Worm (Caenorhabditis elegans) whole organism, L4 larva: ENCODE results near the gene ccz-1.

Experiments
- F49E8.2 ChIP-seq: sonication (generic microtip); optimal IDR thresholded peaks from 2 replicates; lab custom pipeline; 2016; ENCODE audit warnings: missing compliant biosample characterization, mild to moderate bottlenecking, missing genetic modification characterization, borderline replicate concordance
- T26A8.4 ChIP-seq: fragments of 200-800 bp; sonication (Bioruptor generic); IDR thresholded peaks from 2 replicates; pipeline ENCODE4 v1.3.6; 2022; ENCODE audit warnings: missing genetic modification characterization, missing compliant biosample characterization
- Y75B8A.6 ChIP-seq: fragments of 200-800 bp; sonication (Bioruptor generic); IDR thresholded peaks from 2 replicates; pipeline ENCODE4 v1.3.6; 2022; ENCODE audit warnings: missing genetic modification reagents, missing genetic modification characterization, missing compliant biosample characterization
- ZK337.2 ChIP-seq: fragments of 200-800 bp; sonication (Bioruptor generic); IDR thresholded peaks from 2 replicates; pipeline ENCODE4 v1.3.6; 2022; ENCODE audit warnings: missing genetic modification reagents, missing genetic modification characterization, missing compliant biosample characterization
- aha-1 ChIP-seq: fragments of 150-350 bp; peaks from one replicate; lab custom pipeline; 2014; ENCODE audit warnings: missing biosample characterization, missing genetic modification characterization
- aly-2 ChIP-seq: sonication (generic microtip); optimal IDR thresholded peaks from 2 replicates; lab custom pipeline; 2018; ENCODE audit warnings: missing biosample characterization, missing genetic modification characterization
- attf-4 ChIP-seq: sonication (generic microtip); optimal IDR thresholded peaks from 3 replicates; lab custom pipeline; 2017; ENCODE audit warnings: missing biosample characterization, missing genetic modification characterization
- ceh-28 ChIP-seq: fragments of 150-350 bp; optimal IDR thresholded peaks from 2 replicates; lab custom pipeline; 2014; ENCODE audit warnings: missing biosample characterization, missing genetic modification reagents, missing genetic modification characterization
- ceh-32 ChIP-seq: sonication (generic microtip); optimal IDR thresholded peaks from 2 replicates; lab custom pipeline; 2016; ENCODE audit warnings: mild to moderate bottlenecking, missing genetic modification characterization, missing compliant biosample characterization; ENCODE audit not compliant: poor library complexity
- ceh-44 ChIP-seq: fragments of 200-800 bp; sonication (Bioruptor generic); IDR thresholded peaks from 2 replicates; pipeline ENCODE4 v1.3.6; 2022; ENCODE audit warnings: missing genetic modification reagents, missing genetic modification characterization, missing compliant biosample characterization
- ceh-62 ChIP-seq: sonication (generic microtip); optimal IDR thresholded peaks from 2 replicates; lab custom pipeline; 2017; ENCODE audit warnings: missing biosample characterization, missing genetic modification characterization
- ceh-82 ChIP-seq: sonication (generic microtip); optimal IDR thresholded peaks from 2 replicates; lab custom pipeline; 2017; ENCODE audit warnings: missing biosample characterization, missing genetic modification characterization
- ces-1 ChIP-seq: fragments of 150-350 bp; sonication (generic microtip); optimal IDR thresholded peaks from 4 replicates; lab custom pipeline; 2014; ENCODE audit warnings: missing biosample characterization, missing genetic modification reagents, missing genetic modification characterization
- daf-12 ChIP-seq: fragments of 150-350 bp; optimal IDR thresholded peaks from 2 replicates; lab custom pipeline; 2014; ENCODE audit warnings: missing biosample characterization, missing genetic modification reagents, missing genetic modification characterization
- dmd-9 ChIP-seq: fragments of 200-800 bp; sonication (Bioruptor generic); IDR thresholded peaks from 2 replicates; pipeline ENCODE4 v1.3.6; 2022; ENCODE audit warnings: missing genetic modification reagents, missing genetic modification characterization, missing compliant biosample characterization
- dpl-1 ChIP-seq: fragments of 150-350 bp; optimal IDR thresholded peaks from 2 replicates; lab custom pipeline; 2014; ENCODE audit warnings: missing biosample characterization, missing genetic modification reagents, missing genetic modification characterization
- egl-27 ChIP-seq: sonication (generic microtip); optimal IDR thresholded peaks from 3 replicates; lab custom pipeline; 2017; ENCODE audit warnings: missing biosample characterization, missing genetic modification reagents, missing genetic modification characterization
- gei-8 ChIP-seq: fragments of 200-800 bp; sonication (Bioruptor generic); optimal IDR thresholded peaks from 2 replicates; lab custom pipeline; 2018; ENCODE audit warnings: mild to moderate bottlenecking, missing genetic modification characterization, missing compliant biosample characterization
- hif-1 ChIP-seq, 2 experiments: sonication (generic microtip); optimal IDR thresholded peaks; 2 replicates each; lab custom pipeline; 2016 to 2017; ENCODE audit warnings: missing compliant biosample characterization in 2 of 2, missing genetic modification characterization in 2 of 2, missing genetic modification reagents in 2 of 2, missing genotype in 2 of 2, mild to moderate bottlenecking in 1 of 2
- hlh-11 ChIP-seq: fragments of 200-800 bp; sonication (Bioruptor generic); optimal IDR thresholded peaks from 2 replicates; lab custom pipeline; 2018; ENCODE audit warnings: mild to moderate bottlenecking, missing genetic modification characterization, missing compliant biosample characterization
- jun-1 ChIP-seq: fragments of 150-350 bp; optimal IDR thresholded peaks from 2 replicates; lab custom pipeline; 2014; ENCODE audit warnings: missing biosample characterization, missing genetic modification reagents, missing genetic modification characterization
- lin-1 ChIP-seq: fragments of 200-800 bp; sonication (Bioruptor generic); IDR thresholded peaks from 2 replicates; pipeline ENCODE4 v1.3.6; 2022; ENCODE audit warnings: missing genetic modification reagents, missing genetic modification characterization, missing compliant biosample characterization
- lin-15B ChIP-seq: fragments of 150-350 bp; sonication (generic microtip); optimal IDR thresholded peaks from 3 replicates; lab custom pipeline; 2014; ENCODE audit warnings: missing biosample characterization, missing genetic modification characterization
- lin-29 ChIP-seq: fragments of 200-800 bp; sonication (Bioruptor generic); IDR thresholded peaks from 2 replicates; pipeline ENCODE4 v1.3.6; 2022; ENCODE audit warnings: missing genetic modification reagents, missing genetic modification characterization, missing compliant biosample characterization
- lin-38 ChIP-seq: fragments of 200-800 bp; sonication (Bioruptor generic); IDR thresholded peaks from 2 replicates; pipeline ENCODE4 v1.3.6; 2022; ENCODE audit warnings: missing genetic modification reagents, missing genetic modification characterization, missing compliant biosample characterization
- lin-39 ChIP-seq: fragments of 150-350 bp; optimal IDR thresholded peaks from 2 replicates; lab custom pipeline; 2014; ENCODE audit warnings: missing biosample characterization, missing genetic modification reagents, missing genetic modification characterization
- lir-3 ChIP-seq: sonication (generic microtip); optimal IDR thresholded peaks from 2 replicates; lab custom pipeline; 2016; ENCODE audit warnings: mild to moderate bottlenecking, missing genetic modification characterization, missing compliant biosample characterization
- lsy-2 ChIP-seq, 2 experiments: fragments of 150-350 bp in 1 of 2; sonication (generic microtip) in 1 of 2; optimal IDR thresholded peaks; 2 replicates each; lab custom pipeline; 2014 to 2017; ENCODE audit warnings: missing biosample characterization in 2 of 2, missing genetic modification characterization in 2 of 2
- madf-5 ChIP-seq, 2 experiments: fragments of 200-800 bp; sonication (Bioruptor generic); IDR thresholded peaks; 2 replicates each; pipeline ENCODE4 v1.3.6; 2022; ENCODE audit warnings: missing compliant biosample characterization in 2 of 2, missing genetic modification characterization in 2 of 2
- madf-9 ChIP-seq: fragments of 200-800 bp; sonication (Bioruptor generic); conservative IDR thresholded peaks from 2 replicates; pipeline ENCODE4 v1.3.6; 2022; ENCODE audit warnings: missing genetic modification reagents, missing genetic modification characterization, missing compliant biosample characterization
- mdt-29 ChIP-seq: fragments of 200-800 bp; sonication (Bioruptor generic); IDR thresholded peaks from 2 replicates; pipeline ENCODE4 v1.3.6; 2022; ENCODE audit warnings: missing genetic modification reagents, missing genetic modification characterization, missing compliant biosample characterization
- mes-2 ChIP-seq: sonication (generic microtip); optimal IDR thresholded peaks from 2 replicates; lab custom pipeline; 2016; ENCODE audit warnings: missing genotype, mild to moderate bottlenecking, missing genetic modification characterization, missing compliant biosample characterization; ENCODE audit not compliant: poor library complexity, severe bottlenecking
- mxl-3 ChIP-seq: fragments of 200-800 bp; sonication (Bioruptor generic); optimal IDR thresholded peaks from 2 replicates; lab custom pipeline; 2018; ENCODE audit warnings: mild to moderate bottlenecking, missing genetic modification characterization, missing compliant biosample characterization
- nhr-102 ChIP-seq: sonication (generic microtip); optimal IDR thresholded peaks from 2 replicates; lab custom pipeline; 2016; ENCODE audit warnings: mild to moderate bottlenecking, missing genetic modification characterization, moderate library complexity, missing compliant biosample characterization
- nhr-111 ChIP-seq: fragments of 200-800 bp; sonication (Bioruptor generic); optimal IDR thresholded peaks from 2 replicates; lab custom pipeline; 2018; ENCODE audit warnings: mild to moderate bottlenecking, missing genetic modification characterization, missing compliant biosample characterization
- nhr-237 ChIP-seq: sonication (generic microtip); optimal IDR thresholded peaks from 2 replicates; lab custom pipeline; 2017; ENCODE audit warnings: missing biosample characterization, missing genetic modification characterization
- nhr-25 ChIP-seq: sonication (generic microtip); optimal IDR thresholded peaks from 2 replicates; lab custom pipeline; 2017; ENCODE audit warnings: missing genetic modification characterization, mild to moderate bottlenecking, missing compliant biosample characterization, antibody characterized with exemption, moderate library complexity, borderline replicate concordance; ENCODE audit not compliant: insufficient read depth
- nhr-41 ChIP-seq: fragments of 200-800 bp; sonication (Bioruptor generic); IDR thresholded peaks from 2 replicates; pipeline ENCODE4 v1.3.6; 2022; ENCODE audit warnings: missing genetic modification reagents, missing genetic modification characterization, missing compliant biosample characterization
- nhr-6 ChIP-seq: fragments of 150-350 bp; optimal IDR thresholded peaks from 2 replicates; lab custom pipeline; 2014; ENCODE audit warnings: missing biosample characterization, missing genetic modification characterization
- rbr-2 ChIP-seq: sonication (generic microtip); optimal IDR thresholded peaks from 2 replicates; lab custom pipeline; 2016; ENCODE audit warnings: missing genotype, missing genetic modification characterization, missing compliant biosample characterization
- snpc-1.2 ChIP-seq: fragments of 200-800 bp; sonication (Bioruptor generic); IDR thresholded peaks from 2 replicates; pipeline ENCODE4 v1.3.6; 2022; ENCODE audit warnings: missing genetic modification reagents, missing genetic modification characterization, missing compliant biosample characterization
- spr-1 ChIP-seq: sonication (generic microtip); optimal IDR thresholded peaks from 2 replicates; lab custom pipeline; 2016; ENCODE audit warnings: mild to moderate bottlenecking, missing genetic modification characterization, missing compliant biosample characterization
- tra-1 ChIP-seq: fragments of 200-800 bp; sonication (Bioruptor generic); IDR thresholded peaks from 2 replicates; pipeline ENCODE4 v1.3.6; 2022; ENCODE audit warnings: missing genetic modification reagents, missing genetic modification characterization, missing compliant biosample characterization
- unc-130 ChIP-seq: sonication (generic microtip); optimal IDR thresholded peaks from 2 replicates; lab custom pipeline; 2016; ENCODE audit warnings: missing genetic modification reagents, missing genetic modification characterization, missing compliant biosample characterization
- unc-39 ChIP-seq: sonication (generic microtip); optimal IDR thresholded peaks from 2 replicates; lab custom pipeline; 2017; ENCODE audit warnings: missing biosample characterization, missing genetic modification characterization
- zag-1 ChIP-seq: fragments of 150-350 bp; optimal IDR thresholded peaks from 2 replicates; lab custom pipeline; 2014; ENCODE audit warnings: missing biosample characterization, missing genetic modification characterization
- zfp-3 ChIP-seq: fragments of 200-800 bp; sonication (Bioruptor generic); conservative IDR thresholded peaks from 2 replicates; pipeline ENCODE4 v1.3.6; 2022; ENCODE audit warnings: missing genetic modification reagents, missing genetic modification characterization, missing compliant biosample characterization
- zip-11 ChIP-seq: fragments of 200-800 bp; sonication (Bioruptor generic); IDR thresholded peaks from 2 replicates; pipeline ENCODE4 v1.3.6; 2022; ENCODE audit warnings: missing genetic modification characterization, missing compliant biosample characterization
- ztf-7 ChIP-seq: fragments of 150-350 bp; optimal IDR thresholded peaks from 2 replicates; lab custom pipeline; 2014; ENCODE audit warnings: missing biosample characterization, missing genetic modification characterization

The ccz-1 gene

DNA sequence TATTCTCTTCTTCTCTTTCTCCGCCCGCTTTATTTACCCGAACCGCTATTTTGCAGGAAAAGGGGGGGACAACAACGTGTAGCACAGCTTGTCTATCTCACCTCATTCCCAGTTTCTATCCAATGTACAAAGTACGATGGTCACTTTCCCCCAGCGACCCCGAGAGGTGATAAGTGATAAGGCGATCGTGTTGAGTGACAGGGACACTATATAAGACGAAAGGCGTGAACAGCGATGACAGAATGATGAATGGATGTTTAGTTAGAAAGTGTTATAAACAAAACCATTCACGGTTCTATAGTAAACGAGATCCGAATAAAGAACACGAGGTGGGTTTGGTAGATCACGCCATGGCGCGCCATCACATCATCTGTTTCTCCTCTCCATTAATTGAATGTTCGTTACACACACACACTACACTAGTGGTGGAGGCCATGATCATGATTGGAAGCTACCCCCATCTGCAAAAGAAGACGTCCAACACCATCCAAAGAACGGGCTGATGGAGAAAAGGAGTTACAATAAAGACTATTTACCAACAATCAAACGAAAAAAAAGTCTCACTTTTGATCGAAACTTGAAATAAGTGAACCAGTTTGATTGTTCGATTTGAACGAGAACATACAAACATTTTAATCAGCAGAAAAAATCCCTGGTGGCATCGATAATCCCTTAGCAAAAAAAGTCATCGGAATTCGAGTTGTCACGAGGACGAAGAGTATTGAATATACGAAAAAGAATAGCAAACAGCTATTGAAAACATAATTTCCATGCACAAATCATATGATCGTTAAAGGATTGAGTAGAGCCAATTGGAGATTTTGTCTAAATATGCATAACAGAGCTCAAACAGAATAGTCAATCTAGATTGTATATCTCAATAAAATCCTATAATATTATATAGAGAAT, 22.1 kb upstream of the ccz-1 start (continued):
- TF ChIP-seq ceh-62 (no peak), hif-1 (tag; optimal IDR thresholded peaks at IDR 0.05; lab: Kevin White, UChicago) (peak; percentile 6 to 44), Y75B8A.6 (GFP tag; lab: Robert Waterston, UW) (0 out of 2 replicates have a peak, but pooled peaks have one; percentile 20), lin-29 (GFP tag; lab: Robert Waterston, UW) (no peak), nhr-102 (peak; percentile 86), ceh-28 (tag; lab: Kevin White, UChicago) (no peak), F49E8.2 (tag; lab: Kevin White, UChicago) (no peak), lin-38 (GFP tag; lab: Robert Waterston, UW) (peak; percentile 6; the same call in 1 of the 2 replicates), zag-1 (tag; lab: Kevin White, UChicago) (no peak), zip-11 (GFP tag; lab: Robert Waterston, UW) (no peak), madf-9 (no peak), rbr-2 (tag; lab: Kevin White, UChicago) (peak; percentile 1), egl-27 (no peak), nhr-25 (tag; lab: Kevin White, UChicago) (peak; percentile 57), nhr-41 (GFP tag; lab: Robert Waterston, UW) (peak; percentile 91; the same call in 1 of the 2 replicates), aly-2 (tag; lab: Kevin White, UChicago) (no peak), mes-2 (tag; lab: Kevin White, UChicago) (peak; percentile 41), snpc-1.2 (GFP tag; lab: Robert Waterston, UW) (no peak), ceh-32 (tag; lab: Kevin White, UChicago) (no peak), aha-1 (peak; percentile 99), ceh-44 (GFP tag; lab: Robert Waterston, UW) (no peak), ztf-7 (tag; lab: Kevin White, UChicago) (no peak), nhr-237 (no peak), unc-130 (GFP tag; lab: Kevin White, UChicago) (no peak), lin-1 (GFP tag; lab: Robert Waterston, UW) (peak; percentile 70), ceh-82 (tag; lab: Kevin White, UChicago) (no peak), daf-12 (no peak), nhr-111 (GFP tag; lab: Kevin White, UChicago) (no peak), dpl-1 (GFP tag; lab: Kevin White, UChicago) (peak; percentile 40), gei-8 (GFP tag; lab: Kevin White, UChicago) (peak; percentile 69), lsy-2 (tag; optimal IDR thresholded peaks at IDR 0.05; lab: Kevin White, UChicago) (peak; percentile 46 to 51), nhr-6 (peak; percentile 56), lir-3 (tag; lab: Kevin White, UChicago) (no peak), spr-1 (tag; lab: Kevin White, UChicago) (peak; percentile 9), unc-39 (no peak), madf-5 (GFP tag; IDR thresholded peaks at IDR 0.05; lab: Robert Waterston, UW) (no peak), ces-1 (no peak), lin-39 (tag; lab: Kevin White, UChicago) (no peak), mdt-29 (GFP tag; lab: Robert Waterston, UW) (peak; percentile 74), ZK337.2 (GFP tag; lab: Robert Waterston, UW) (0 out of 2 replicates have a peak, but pooled peaks have one; percentile 2), T26A8.4 (GFP tag; lab: Robert Waterston, UW) (peak; percentile 38; the same call in 1 of the 2 replicates), mxl-3 (peak; percentile 94), jun-1 (tag; lab: Kevin White, UChicago) (peak; percentile 5), zfp-3 (GFP tag; lab: Robert Waterston, UW) (peak; percentile 80), hlh-11 (tag; lab: Kevin White, UChicago) (peak; percentile 96), dmd-9 (GFP tag; lab: Robert Waterston, UW) (no peak), lin-15B (tag; lab: Kevin White, UChicago) (no peak), attf-4 (peak; percentile 34), tra-1 (GFP tag; lab: Robert Waterston, UW) (peak; percentile 78; the same call in 1 of the 2 replicates)
